2 worm cellular contexts compared by ENCODE assay signal in genomic region chrV:7778999-7779398, ce11.
TF ChIP-seq lines count a peak whose summit lies in the region.

No protein-coding gene starts in this region.

TF ChIP-seq in whole organism, L4 larva, 104 proteins besides CTCF, POLR2A, EP300 and RAD21:
- TF ChIP-seq nhr-25 (tag; optimal IDR thresholded peaks at IDR 0.05; lab: Kevin White, UChicago; ENCODE audit: borderline replicate concordance, insufficient read depth) (no peak), dpl-1 (GFP tag; optimal IDR thresholded peaks at IDR 0.05; lab: Kevin White, UChicago) (no peak), zfp-3 (GFP tag; conservative IDR thresholded peaks at IDR 0.05; lab: Robert Waterston, UW) (no peak), aha-1 (tag; lab: Kevin White, UChicago) (peak; percentile 57), php-3 (GFP tag; IDR thresholded peaks at IDR 0.05; lab: Robert Waterston, UW) (no peak), F49E8.2 (tag; optimal IDR thresholded peaks at IDR 0.05; lab: Kevin White, UChicago; ENCODE audit: borderline replicate concordance) (peak; percentile 39), lin-38 (GFP tag; IDR thresholded peaks at IDR 0.05; lab: Robert Waterston, UW) (peak; percentile 48; the same call in 1 of the 2 replicates), lir-3 (tag; optimal IDR thresholded peaks at IDR 0.05; lab: Kevin White, UChicago) (no peak), nhr-48 (tag; optimal IDR thresholded peaks at IDR 0.05; lab: Kevin White, UChicago) (no peak), hif-1 (tag; optimal IDR thresholded peaks at IDR 0.05; lab: Kevin White, UChicago) (no peak), pha-4 (GFP tag; IDR thresholded peaks at IDR 0.05; lab: Robert Waterston, UW) (0 out of 2 replicates have a peak, but pooled peaks have one; percentile 12), pha-4 (tag; optimal IDR thresholded peaks at IDR 0.05; lab: Kevin White, UChicago) (no peak), zfp-2 (tag; optimal IDR thresholded peaks at IDR 0.05; lab: Kevin White, UChicago) (no peak), T26A8.4 (GFP tag; IDR thresholded peaks at IDR 0.05; lab: Robert Waterston, UW) (no peak), zip-2 (tag; optimal IDR thresholded peaks at IDR 0.05; lab: Kevin White, UChicago) (no peak), nhr-28 (tag; optimal IDR thresholded peaks at IDR 0.05; lab: Kevin White, UChicago) (peak; percentile 37), daf-8 (GFP tag; IDR thresholded peaks at IDR 0.05; lab: Robert Waterston, UW) (no peak), mdl-1 (tag; optimal IDR thresholded peaks at IDR 0.05; lab: Kevin White, UChicago) (no peak)

TF ChIP-seq in whole organism, young adult, 124 proteins besides CTCF, POLR2A, EP300 and RAD21:
- TF ChIP-seq bed-2 (GFP tag; IDR thresholded peaks at IDR 0.05; lab: Robert Waterston, UW) (no peak), F49E8.2 (tag; optimal IDR thresholded peaks at IDR 0.05; lab: Kevin White, UChicago; ENCODE audit: insufficient read depth) (peak; percentile 38), hsf-1 (GFP tag; IDR thresholded peaks at IDR 0.05; lab: Robert Waterston, UW) (peak; percentile 61; the same call in 1 of the 2 replicates), ceh-91 (GFP tag; IDR thresholded peaks at IDR 0.05; lab: Robert Waterston, UW) (peak; percentile 27; the same call in 1 of the 2 replicates), madf-6 (GFP tag; IDR thresholded peaks at IDR 0.05; lab: Robert Waterston, UW) (peak; percentile 26; the same call in 1 of the 2 replicates), unc-130 (GFP tag; optimal IDR thresholded peaks at IDR 0.05; lab: Kevin White, UChicago) (peak; percentile 15), snpc-4 (GFP tag; optimal IDR thresholded peaks at IDR 0.05; lab: Kevin White, UChicago) (no peak), snpc-4 (tag; optimal IDR thresholded peaks at IDR 0.05; lab: Kevin White, UChicago) (peak in 1 of 4 experiments; percentile 23), C17E4.6 (GFP tag; IDR thresholded peaks at IDR 0.05; lab: Robert Waterston, UW) (peak; percentile 29; the same call in 1 of the 2 replicates), aptf-3 (GFP tag; IDR thresholded peaks at IDR 0.05; lab: Robert Waterston, UW) (no peak), hrde-1 (tag; optimal IDR thresholded peaks at IDR 0.05; lab: Kevin White, UChicago; ENCODE audit: borderline replicate concordance) (peak; percentile 75), atf-7 (tag; optimal IDR thresholded peaks at IDR 0.05; lab: Kevin White, UChicago) (peak; percentile 18), chd-7 (tag; optimal IDR thresholded peaks at IDR 0.05; lab: Kevin White, UChicago) (peak; percentile 15), dox-1 (GFP tag; IDR thresholded peaks at IDR 0.05; lab: Robert Waterston, UW) (no peak), efl-1 (GFP tag; optimal IDR thresholded peaks at IDR 0.05; lab: Kevin White, UChicago) (no peak), B0336.3 (GFP tag; IDR thresholded peaks at IDR 0.05; lab: Robert Waterston, UW) (peak; percentile 52; the same call in 1 of the 2 replicates), hmg-1.2 (GFP tag; IDR thresholded peaks at IDR 0.05; lab: Robert Waterston, UW) (no peak; the same call in 1 of the 2 replicates), D2030.7 (GFP tag; IDR thresholded peaks at IDR 0.05; lab: Robert Waterston, UW) (no peak), ekl-4 (GFP tag; IDR thresholded peaks at IDR 0.05; lab: Robert Waterston, UW) (peak; percentile 44; the same call in 1 of the 2 replicates), gei-17 (GFP tag; optimal IDR thresholded peaks at IDR 0.05; lab: Kevin White, UChicago) (no peak)
TF ChIP-seq in whole organism, young adult: peak in this region for 12.

Comparison
In these comparisons a context has a peak if more than half of its experiments do, and no peak if none do; other contexts are left out.
1. Of the 7 proteins assayed by ChIP-seq in both whole organism, young adult and whole organism, L4 larva: peak only in whole organism, young adult: unc-130; only in whole organism, L4 larva: none; in both: F49E8.2; in neither: 3; mixed calls (peak in some experiments, not most) for 2.